Fruit fly (Drosophila melanogaster): ENCODE results near the gene Mhcl.
A peak's percentile ranks its signal among the peaks of the same experiment; 100 is the strongest.

The Mhcl gene

DNA sequence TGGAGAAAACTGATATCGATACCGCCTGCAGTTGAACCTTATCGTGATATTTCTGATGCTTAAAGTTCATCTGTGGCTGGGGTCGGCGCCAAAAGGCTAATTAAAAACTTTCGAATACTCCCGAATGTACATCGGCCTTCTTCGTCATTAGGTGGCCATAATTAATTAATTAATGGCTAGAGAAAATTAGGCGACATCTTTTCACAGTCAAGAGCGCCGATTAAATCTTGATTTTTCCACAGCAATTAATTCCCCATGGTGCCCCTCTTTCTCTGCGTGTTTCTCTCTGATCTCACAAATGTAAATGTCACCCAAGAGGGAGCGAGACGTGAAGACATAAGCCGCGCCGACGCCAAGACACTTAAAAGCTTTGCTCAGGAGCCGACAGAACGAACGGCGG lies 68.1 kb downstream of the Mhcl start:
- TF ChIP-seq CG8478 (optimal IDR thresholded peaks at IDR 0.05) (no peak), usp (GFP tag; optimal IDR thresholded peaks at IDR 0.05) (no peak)

DNA sequence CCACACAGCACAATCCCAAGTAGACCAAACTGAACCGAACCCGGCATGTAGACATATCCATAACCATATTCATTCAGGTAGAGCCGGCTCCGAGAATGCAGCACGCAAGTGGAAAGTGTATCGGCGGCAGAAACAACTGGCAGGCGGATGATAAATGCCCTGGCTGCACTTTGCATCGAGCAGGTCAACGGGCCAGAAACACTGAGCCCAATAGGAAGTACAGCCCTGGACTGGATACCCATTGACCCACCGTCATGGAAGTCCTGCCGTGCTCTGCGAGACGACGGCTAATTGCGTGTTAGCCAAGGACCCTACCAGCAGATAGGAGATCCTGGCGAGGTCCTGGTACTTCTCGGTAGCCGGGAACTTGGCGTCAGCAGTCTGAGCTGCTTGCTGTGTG lies 69.0 kb downstream of the Mhcl start:
- TF ChIP-seq Dll (optimal IDR thresholded peaks at IDR 0.05) (peak; percentile 11), CG8478 (optimal IDR thresholded peaks at IDR 0.05) (no peak), usp (GFP tag; optimal IDR thresholded peaks at IDR 0.05) (no peak)

DNA sequence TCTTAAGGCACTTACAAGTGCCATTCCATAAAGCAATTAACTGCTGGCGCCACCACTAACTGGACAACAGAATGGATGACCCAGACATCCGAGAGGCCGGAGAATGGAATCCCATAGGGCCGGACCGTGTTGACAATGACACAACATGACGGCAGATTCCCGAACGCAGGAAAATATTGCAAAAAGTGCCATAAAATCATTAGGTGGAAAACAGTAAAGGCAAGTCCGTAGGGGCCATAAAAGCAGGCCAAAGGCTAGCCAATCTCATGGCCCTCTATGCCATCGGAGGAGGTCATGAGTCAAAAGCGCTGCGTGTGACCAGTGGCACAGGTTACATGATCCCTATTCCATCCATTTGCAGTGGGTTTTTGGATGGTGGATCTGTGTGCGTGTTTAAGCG lies 69.9 kb downstream of the Mhcl start:
- TF ChIP-seq EcR (GFP tag; optimal IDR thresholded peaks at IDR 0.05) (no peak), pan (optimal IDR thresholded peaks at IDR 0.05) (no peak), psq (optimal IDR thresholded peaks at IDR 0.05) (no peak), Dll (optimal IDR thresholded peaks at IDR 0.05) (no peak), usp (GFP tag; optimal IDR thresholded peaks at IDR 0.05) (no peak), CG8478 (optimal IDR thresholded peaks at IDR 0.05) (no peak)

DNA sequence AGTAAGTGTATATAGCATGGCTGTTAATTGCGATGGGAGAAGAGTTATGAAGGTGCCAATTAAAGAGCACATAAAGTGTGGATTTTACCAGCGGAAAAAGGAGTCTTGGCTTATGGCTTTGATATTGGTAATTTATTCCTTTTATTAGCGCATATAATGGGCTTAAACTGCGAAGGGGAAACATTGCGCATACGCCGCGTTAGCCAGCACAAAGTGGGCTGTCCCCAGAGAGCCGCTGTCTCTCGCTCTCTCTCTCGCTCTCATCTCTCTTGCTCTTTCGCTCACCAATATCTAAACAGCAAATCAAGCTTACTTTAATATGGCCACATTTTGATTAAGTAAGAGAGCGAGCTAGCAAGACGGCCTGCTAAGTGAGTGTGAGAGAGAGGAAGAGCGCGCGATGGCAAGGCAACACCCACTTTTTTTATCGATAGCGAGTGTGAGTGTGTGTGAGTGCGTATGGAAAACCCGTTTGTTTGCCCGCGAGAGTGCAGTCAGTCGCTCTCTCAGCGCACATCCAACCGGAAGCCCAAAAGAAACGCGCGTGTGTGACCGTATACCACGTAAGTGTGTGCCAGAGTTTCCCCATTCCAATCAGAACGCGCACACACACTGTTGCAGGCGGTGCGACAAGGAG lies 72.9 kb downstream of the Mhcl start, which contains the start of gene pnr:
TSS of gene pnr (plus strand) at position 493 of the 637 bp plus-strand sequence.
- no peak for TF ChIP-seq pan (optimal IDR thresholded peaks at IDR 0.05)
- TF ChIP-seq EcR (GFP tag; optimal IDR thresholded peaks at IDR 0.05): no peak
- TF ChIP-seq CG8478 (optimal IDR thresholded peaks at IDR 0.05): peak; percentile 63
- TF ChIP-seq usp (GFP tag; optimal IDR thresholded peaks at IDR 0.05): no peak
- TF ChIP-seq psq (optimal IDR thresholded peaks at IDR 0.05): no peak
- TF ChIP-seq Dll (optimal IDR thresholded peaks at IDR 0.05): peak; percentile 84

DNA sequence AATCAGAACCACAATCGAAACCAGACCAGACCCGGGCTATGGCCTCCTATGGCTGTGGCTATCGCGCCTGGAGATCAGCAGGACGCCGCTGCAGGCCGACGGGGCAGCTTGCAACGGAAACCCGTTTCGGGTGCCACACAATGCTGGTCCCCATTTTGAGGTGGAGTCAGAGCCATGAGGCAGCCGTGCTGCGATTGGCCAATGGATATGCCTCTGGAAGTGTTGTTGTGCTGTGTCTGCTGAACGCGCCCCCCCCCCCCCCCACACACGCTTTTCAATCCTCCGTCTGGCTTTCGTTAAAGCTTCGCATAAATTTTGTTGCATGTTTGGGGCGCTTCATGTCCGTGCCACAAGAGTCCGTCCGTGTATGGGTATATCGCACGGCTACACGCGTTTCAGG lies 74.5 kb downstream of the Mhcl start:
- TF ChIP-seq EcR (GFP tag; optimal IDR thresholded peaks at IDR 0.05) (no peak), pan (optimal IDR thresholded peaks at IDR 0.05) (no peak), psq (optimal IDR thresholded peaks at IDR 0.05) (no peak), usp (GFP tag; optimal IDR thresholded peaks at IDR 0.05) (no peak), CG8478 (optimal IDR thresholded peaks at IDR 0.05) (no peak), Dll (optimal IDR thresholded peaks at IDR 0.05) (no peak)

DNA sequence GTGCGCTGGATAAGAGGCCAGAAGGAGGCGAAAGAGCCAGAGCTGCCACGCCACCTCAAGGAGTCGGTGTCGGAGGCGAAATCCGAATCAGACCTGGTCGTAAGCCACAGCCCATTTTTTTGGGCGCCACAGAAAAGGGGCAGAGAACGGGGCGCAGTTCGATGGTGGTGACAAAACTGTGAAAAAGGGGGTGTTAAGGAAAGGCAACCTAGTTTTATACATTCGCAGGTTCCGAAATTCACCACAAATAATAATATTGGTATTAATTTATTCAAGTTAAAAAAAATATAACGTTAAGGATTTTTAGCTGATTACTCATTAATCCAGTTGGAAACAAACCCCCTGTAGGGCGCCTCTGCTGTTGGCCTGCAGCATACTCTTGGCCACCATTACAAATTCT lies 74.9 kb downstream of the Mhcl start:
- TF ChIP-seq EcR (GFP tag; optimal IDR thresholded peaks at IDR 0.05): no peak
- TF ChIP-seq Dll (optimal IDR thresholded peaks at IDR 0.05): no peak
- TF ChIP-seq usp (GFP tag; optimal IDR thresholded peaks at IDR 0.05): no peak
- TF ChIP-seq pan (optimal IDR thresholded peaks at IDR 0.05): no peak
- no peak for TF ChIP-seq psq (optimal IDR thresholded peaks at IDR 0.05)
- TF ChIP-seq CG8478 (optimal IDR thresholded peaks at IDR 0.05): no peak

DNA sequence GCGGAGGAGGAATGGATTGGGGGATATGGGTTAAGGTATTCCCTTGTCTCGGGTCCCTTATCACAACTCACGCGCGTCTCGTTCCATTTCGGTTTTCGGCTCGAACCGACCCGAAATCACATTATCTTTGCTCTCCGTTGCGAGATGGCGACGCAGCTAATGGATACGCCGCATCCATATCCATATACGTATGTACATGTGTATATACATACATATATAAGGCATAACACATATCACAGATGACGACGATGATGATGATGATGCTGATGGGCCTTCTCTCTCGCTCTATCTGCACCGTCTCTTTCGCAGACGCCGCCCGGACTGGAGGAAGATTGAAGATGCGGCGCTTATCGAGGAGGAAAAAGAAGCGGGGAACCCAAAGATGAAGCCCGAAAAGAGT lies 76.6 kb downstream of the Mhcl start:
- TF ChIP-seq CG8478 (optimal IDR thresholded peaks at IDR 0.05) (no peak), Dll (optimal IDR thresholded peaks at IDR 0.05) (no peak), psq (optimal IDR thresholded peaks at IDR 0.05) (no peak), usp (GFP tag; optimal IDR thresholded peaks at IDR 0.05) (no peak), pan (optimal IDR thresholded peaks at IDR 0.05) (no peak), EcR (GFP tag; optimal IDR thresholded peaks at IDR 0.05) (no peak)

Data from whole organism.